Worm (Caenorhabditis elegans) whole organism, mixed stage, embryonic: Measurements from ENCODE around the gene T03G11.9.

Experiments used
- cnd-1 ChIP-seq: fragments of 200-800 bp; sonication (Bioruptor generic); optimal IDR thresholded peaks from 2 replicates; lab custom pipeline; 2018; ENCODE audit warnings: mild to moderate bottlenecking, missing genetic modification characterization, missing compliant biosample characterization
- hlh-1 ChIP-seq: fragments of 150-350 bp; optimal IDR thresholded peaks from 2 replicates; lab custom pipeline; 2014; ENCODE audit warnings: missing biosample characterization, missing genetic modification reagents, missing genetic modification characterization
- lin-32 ChIP-seq: fragments of 200-800 bp; sonication (Bioruptor generic); optimal IDR thresholded peaks from 2 replicates; lab custom pipeline; 2018; ENCODE audit warnings: mild to moderate bottlenecking, missing genetic modification characterization, missing compliant biosample characterization
- snpc-4 ChIP-seq: fragments of 150-350 bp; optimal IDR thresholded peaks from 2 replicates; lab custom pipeline; 2014; ENCODE audit warnings: missing biosample characterization, missing genetic modification characterization

ce11 chrX:5190061-5190460, 6.0 kb downstream of the T03G11.9 start:
- TF ChIP-seq snpc-4 (tag; lab: Kevin White, UChicago) = no peak
- no peak for TF ChIP-seq lin-32 (GFP tag; lab: Kevin White, UChicago)
- TF ChIP-seq cnd-1 (tag; lab: Kevin White, UChicago) = no peak
- TF ChIP-seq hlh-1 (tag; lab: Kevin White, UChicago) = no peak
